Worm (Caenorhabditis elegans): ENCODE results near the gene Y43C5A.4.

- TF ChIP-seq nhr-237 (tag; optimal IDR thresholded peaks at IDR 0.05) (no peak), aly-2 (tag; optimal IDR thresholded peaks at IDR 0.05) (no peak), ZK546.5 (tag; optimal IDR thresholded peaks at IDR 0.05) (no peak), mdl-1 (tag; optimal IDR thresholded peaks at IDR 0.05) (no peak), lsy-2 (tag; optimal IDR thresholded peaks at IDR 0.05) (no peak), peb-1 (tag; optimal IDR thresholded peaks at IDR 0.05) (no peak), unc-39 (tag; optimal IDR thresholded peaks at IDR 0.05) (no peak), egl-27 (tag; optimal IDR thresholded peaks at IDR 0.05) (no peak), nhr-11 (tag; optimal IDR thresholded peaks at IDR 0.05) (no peak), ceh-82 (tag; optimal IDR thresholded peaks at IDR 0.05) (no peak), ztf-11 (tag; optimal IDR thresholded peaks at IDR 0.05) (no peak), nhr-6 (tag; optimal IDR thresholded peaks at IDR 0.05) (no peak), mbf-1 (tag; optimal IDR thresholded peaks at IDR 0.05) (no peak), skn-1 (tag; optimal IDR thresholded peaks at IDR 0.05) (no peak)
These were observed 18.2 kb downstream of the Y43C5A.4 start for ce11 chrIV:10296036-10296435.
